Worm (Caenorhabditis elegans): Measurements from ENCODE around the gene clk-1.

ce11 chrIII:5321661-5322060 is 44.0 kb downstream of the clk-1 start, which contains the start of gene F52C9.3:
- no peak for TF ChIP-seq nhr-11 (tag; optimal IDR thresholded peaks at IDR 0.05)
- TF ChIP-seq nhr-28 (tag; optimal IDR thresholded peaks at IDR 0.05): no peak
- TF ChIP-seq snpc-4 (tag; optimal IDR thresholded peaks at IDR 0.05): no peak
- no peak for TF ChIP-seq ama-1 (optimal IDR thresholded peaks at IDR 0.05)
- TF ChIP-seq nhr-76 (tag; optimal IDR thresholded peaks at IDR 0.05): no peak
- TF ChIP-seq ceh-28 (tag; optimal IDR thresholded peaks at IDR 0.05): no peak

Measured in whole organism, L3 larva.